Worm (Caenorhabditis elegans) whole organism, midembryonic: ENCODE measurements around the gene C49F5.5.
"Not testable (repeated sequence)": the region's sequence is repeated elsewhere in the genome, so short reads cannot be mapped to it uniquely, and the experiment has no call there.

Experiments
- T22C8.4 ChIP-seq: fragments of 200-800 bp; sonication (Bioruptor generic); IDR thresholded peaks from 2 replicates; pipeline ENCODE4 v1.3.6; 2022; ENCODE audit warnings: missing genetic modification characterization, missing compliant biosample characterization
- cog-1 ChIP-seq: sonication (generic microtip); optimal IDR thresholded peaks from 2 replicates; lab custom pipeline; 2016; ENCODE audit warnings: missing genetic modification characterization, missing compliant biosample characterization
- flt-1 ChIP-seq: fragments of 200-800 bp; sonication (Bioruptor generic); IDR thresholded peaks from 2 replicates; pipeline ENCODE4 v1.3.6; 2022; ENCODE audit warnings: missing genetic modification characterization, missing compliant biosample characterization
- klf-2 ChIP-seq: fragments of 200-800 bp; sonication (Bioruptor generic); conservative IDR thresholded peaks from 2 replicates; pipeline ENCODE4 v1.3.6; 2022; ENCODE audit warnings: missing genetic modification reagents, missing genetic modification characterization, missing compliant biosample characterization
- med-1 ChIP-seq: sonication (generic microtip); optimal IDR thresholded peaks from 2 replicates; lab custom pipeline; 2017; ENCODE audit warnings: missing genetic modification characterization, mild to moderate bottlenecking, missing compliant biosample characterization, antibody characterized with exemption, missing genetic modification reagents; ENCODE audit not compliant: insufficient read depth
- ref-1 ChIP-seq: fragments of 200-800 bp; sonication (Bioruptor generic); conservative IDR thresholded peaks from 2 replicates; pipeline ENCODE4 v1.3.6; 2022; ENCODE audit warnings: missing genetic modification reagents, missing genetic modification characterization, missing compliant biosample characterization
- tab-1 ChIP-seq: fragments of 200-800 bp; sonication (Bioruptor generic); IDR thresholded peaks from 2 replicates; pipeline ENCODE4 v1.3.6; 2022; ENCODE audit warnings: missing genetic modification characterization, missing compliant biosample characterization
- ztf-23 ChIP-seq: fragments of 200-800 bp; sonication (Bioruptor generic); IDR thresholded peaks from 2 replicates; pipeline ENCODE4 v1.3.6; 2022; ENCODE audit warnings: missing genetic modification reagents, missing genetic modification characterization, missing compliant biosample characterization
- ztf-29 ChIP-seq: fragments of 200-800 bp; sonication (Bioruptor generic); IDR thresholded peaks from 2 replicates; pipeline ENCODE4 v1.3.6; 2022; ENCODE audit warnings: missing genetic modification reagents, missing genetic modification characterization, missing compliant biosample characterization

The C49F5.5 gene

DNA sequence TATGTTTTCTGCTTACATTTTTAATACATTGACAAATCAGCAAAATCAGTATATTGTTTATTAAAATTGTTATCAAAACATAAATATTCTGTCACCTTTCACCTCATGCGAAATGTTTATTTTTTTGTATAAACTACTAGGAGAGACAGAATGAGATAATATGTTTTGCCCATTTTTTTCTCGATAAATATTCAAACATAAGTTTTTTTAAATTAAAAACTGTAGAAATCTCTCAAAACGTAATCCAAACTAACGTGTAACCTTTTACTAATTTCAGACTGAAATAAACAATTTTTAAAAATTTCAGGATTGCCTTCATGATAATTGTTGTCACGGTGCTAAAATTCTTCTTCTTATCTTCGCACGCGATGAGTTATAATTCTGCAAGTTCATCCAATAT is 28.7 kb upstream of the C49F5.5 start, which contains the start of gene T08D10.5:
T08D10.5 (plus strand) TSS at position 301 of the 400 bp plus-strand sequence.
- TF ChIP-seq ztf-29 (GFP tag; lab: Robert Waterston, UW) (no peak), ztf-23 (GFP tag; lab: Robert Waterston, UW) (no peak), med-1 (no peak), klf-2 (GFP tag; lab: Robert Waterston, UW) (no peak), tab-1 (GFP tag; lab: Robert Waterston, UW) (no peak), ref-1 (GFP tag; lab: Robert Waterston, UW) (no peak), flt-1 (GFP tag; lab: Robert Waterston, UW) (no peak), cog-1 (no peak), T22C8.4 (GFP tag; lab: Robert Waterston, UW) (no peak)

DNA sequence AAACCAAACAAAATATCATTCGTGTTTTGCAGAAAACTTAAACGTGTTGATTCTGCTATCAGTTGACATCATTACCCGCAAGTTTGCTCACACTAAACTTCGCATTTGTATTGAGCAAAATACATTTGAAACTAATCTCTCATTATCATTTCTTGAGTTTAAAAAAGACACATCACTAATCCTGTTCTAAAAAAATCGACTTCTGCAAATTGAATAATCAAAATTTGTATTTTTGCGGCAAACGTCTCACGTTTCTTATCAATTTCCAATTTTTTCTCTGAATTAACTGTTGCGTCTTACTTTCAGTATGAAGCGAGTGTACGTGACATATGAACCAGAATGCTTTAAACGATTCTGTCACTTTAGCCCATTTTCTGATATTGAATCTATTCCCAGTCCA is 26.1 kb upstream of the C49F5.5 start, which contains the start of gene C49F5.8:
C49F5.8 (plus strand) TSS at position 301 of the 400 bp plus-strand sequence.
- TF ChIP-seq ztf-23 (GFP tag; lab: Robert Waterston, UW) (no peak), cog-1 (no peak), T22C8.4 (GFP tag; lab: Robert Waterston, UW) (no peak), ztf-29 (GFP tag; lab: Robert Waterston, UW) (no peak), ref-1 (GFP tag; lab: Robert Waterston, UW) (no peak)

DNA sequence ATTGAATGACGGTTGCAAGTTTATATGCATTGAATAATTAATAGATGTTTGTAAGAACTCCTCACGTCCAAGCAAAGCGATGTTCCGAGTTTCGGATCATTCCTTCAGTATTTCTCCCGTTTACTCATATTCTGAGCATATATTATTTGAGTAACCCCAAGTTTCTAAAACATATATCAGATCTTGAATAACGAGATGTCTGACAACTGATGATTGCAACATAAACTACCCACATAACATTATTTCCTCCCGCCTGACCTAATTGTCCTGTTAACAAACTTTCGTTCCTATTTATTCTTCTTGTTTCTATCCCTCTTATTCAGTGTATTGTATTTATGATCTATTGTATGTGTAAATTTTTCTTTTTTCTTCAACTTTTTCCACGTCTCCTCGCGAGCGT is 24.9 kb upstream of the C49F5.5 start, which contains the start of gene C49F5.13:
C49F5.13 (plus strand) TSS at position 301 of the 400 bp plus-strand sequence.
- TF ChIP-seq med-1; ztf-23 (GFP tag; lab: Robert Waterston, UW); ztf-29 (GFP tag; lab: Robert Waterston, UW): not testable (repeated sequence)

DNA sequence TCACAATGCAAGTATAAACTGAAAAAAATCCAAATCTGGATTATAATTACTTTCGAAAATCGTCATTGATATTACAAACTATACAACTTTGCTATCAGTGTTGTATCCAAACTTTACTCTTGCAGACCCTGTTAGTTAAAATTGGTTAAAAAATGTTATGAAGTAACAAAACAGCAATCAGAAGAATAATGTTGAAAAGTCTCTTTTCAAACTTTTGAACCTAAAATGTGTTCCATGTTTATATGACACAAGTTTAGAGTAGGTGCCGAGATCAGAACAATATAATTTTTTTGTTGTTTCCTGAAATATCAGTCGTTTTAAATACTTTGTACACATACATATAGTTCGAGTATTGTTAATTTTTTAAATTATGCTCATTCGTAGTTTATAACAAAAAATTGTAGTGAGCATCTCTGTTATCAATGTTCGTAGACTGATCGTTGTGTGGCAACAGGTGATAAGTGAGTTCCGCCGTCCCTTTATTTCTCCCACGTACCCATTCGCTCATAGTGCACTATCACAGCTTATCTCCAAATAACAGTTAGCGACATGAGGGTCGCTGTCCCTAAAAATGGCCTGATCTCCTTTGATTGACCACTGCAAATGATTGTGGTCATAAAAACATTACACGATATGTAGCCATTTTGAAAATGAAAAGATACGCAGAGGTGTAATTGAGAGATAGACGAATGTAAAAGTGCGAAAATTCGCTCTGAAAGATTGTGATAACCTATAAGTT is 23.8 kb upstream of the C49F5.5 start:
- no peak for TF ChIP-seq med-1
- TF ChIP-seq T22C8.4 (GFP tag; lab: Robert Waterston, UW), result no peak
- no peak for TF ChIP-seq ztf-29 (GFP tag; lab: Robert Waterston, UW)
- no peak for TF ChIP-seq flt-1 (GFP tag; lab: Robert Waterston, UW)
- no peak for TF ChIP-seq klf-2 (GFP tag; lab: Robert Waterston, UW)
- TF ChIP-seq ref-1 (GFP tag; lab: Robert Waterston, UW), result no peak
- TF ChIP-seq ztf-23 (GFP tag; lab: Robert Waterston, UW), result no peak
- TF ChIP-seq cog-1, result no peak
- no peak for TF ChIP-seq tab-1 (GFP tag; lab: Robert Waterston, UW)

DNA sequence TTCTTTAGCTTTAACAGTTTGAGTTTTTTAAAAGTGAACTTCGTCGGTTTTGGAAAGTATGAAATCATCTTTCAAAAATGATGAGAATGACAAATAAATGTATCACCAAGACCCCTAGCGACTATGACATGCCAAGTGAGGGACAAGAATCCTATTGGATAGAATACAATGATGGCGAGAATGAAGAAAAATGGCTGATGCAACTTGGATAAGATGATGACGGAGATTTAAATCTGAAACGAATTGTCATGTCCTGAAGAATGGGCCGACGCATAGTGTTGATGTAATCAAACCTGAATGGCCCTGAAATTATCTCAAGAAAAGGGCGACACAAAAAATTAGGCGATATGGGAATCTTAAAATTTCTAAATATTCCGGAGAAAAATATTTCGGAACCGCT is 22.3 kb upstream of the C49F5.5 start:
- no peak for TF ChIP-seq klf-2 (GFP tag; lab: Robert Waterston, UW)
- no peak for TF ChIP-seq ztf-29 (GFP tag; lab: Robert Waterston, UW)
- TF ChIP-seq T22C8.4 (GFP tag; lab: Robert Waterston, UW), result no peak
- TF ChIP-seq med-1, result no peak
- no peak for TF ChIP-seq ztf-23 (GFP tag; lab: Robert Waterston, UW)
- TF ChIP-seq cog-1, result no peak
- TF ChIP-seq tab-1 (GFP tag; lab: Robert Waterston, UW), result no peak
- no peak for TF ChIP-seq ref-1 (GFP tag; lab: Robert Waterston, UW)
- TF ChIP-seq flt-1 (GFP tag; lab: Robert Waterston, UW), result no peak

DNA sequence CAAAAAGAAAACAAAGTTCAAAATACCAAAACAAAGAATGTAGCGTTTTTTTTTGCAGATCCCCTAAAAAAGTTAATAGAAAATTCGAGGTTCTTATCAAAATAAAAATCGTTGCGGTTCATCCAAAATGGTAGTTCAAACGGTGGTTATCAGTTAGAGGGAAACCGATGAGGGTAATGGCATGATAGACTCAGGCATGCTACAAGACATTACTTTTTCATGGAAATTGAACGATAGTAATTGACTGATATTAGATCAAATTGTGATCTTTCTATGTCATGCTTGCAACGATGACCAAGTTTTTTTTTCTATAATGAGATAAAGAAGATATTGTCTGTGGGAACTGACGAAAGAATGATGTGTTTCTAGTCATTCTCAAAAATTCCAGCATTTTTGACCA is 21.4 kb upstream of the C49F5.5 start:
- TF ChIP-seq flt-1 (GFP tag; lab: Robert Waterston, UW), result no peak
- no peak for TF ChIP-seq ztf-29 (GFP tag; lab: Robert Waterston, UW)
- TF ChIP-seq ztf-23 (GFP tag; lab: Robert Waterston, UW), result no peak
- TF ChIP-seq klf-2 (GFP tag; lab: Robert Waterston, UW), result no peak
- no peak for TF ChIP-seq med-1
- no peak for TF ChIP-seq T22C8.4 (GFP tag; lab: Robert Waterston, UW)
- TF ChIP-seq tab-1 (GFP tag; lab: Robert Waterston, UW), result no peak
- no peak for TF ChIP-seq ref-1 (GFP tag; lab: Robert Waterston, UW)
- TF ChIP-seq cog-1, result no peak

DNA sequence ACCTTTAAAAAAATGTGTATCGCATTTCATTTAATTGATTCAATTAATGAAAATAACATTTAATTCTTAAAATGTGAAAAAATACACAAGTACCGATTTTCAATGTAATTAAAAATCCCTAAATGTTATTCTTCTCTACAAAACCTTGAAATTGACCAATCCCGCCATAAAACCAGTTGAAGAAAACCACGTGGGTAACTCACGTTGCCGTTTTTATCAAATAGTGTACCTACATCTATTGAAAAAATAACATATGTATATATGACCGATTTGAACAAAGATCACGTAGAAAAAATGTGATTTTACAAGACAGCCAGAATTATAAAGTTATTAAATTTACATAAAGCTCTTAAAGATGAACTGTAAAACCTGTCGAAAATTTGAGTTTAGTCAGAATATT is 20.8 kb upstream of the C49F5.5 start:
- no peak for TF ChIP-seq ztf-29 (GFP tag; lab: Robert Waterston, UW)

DNA sequence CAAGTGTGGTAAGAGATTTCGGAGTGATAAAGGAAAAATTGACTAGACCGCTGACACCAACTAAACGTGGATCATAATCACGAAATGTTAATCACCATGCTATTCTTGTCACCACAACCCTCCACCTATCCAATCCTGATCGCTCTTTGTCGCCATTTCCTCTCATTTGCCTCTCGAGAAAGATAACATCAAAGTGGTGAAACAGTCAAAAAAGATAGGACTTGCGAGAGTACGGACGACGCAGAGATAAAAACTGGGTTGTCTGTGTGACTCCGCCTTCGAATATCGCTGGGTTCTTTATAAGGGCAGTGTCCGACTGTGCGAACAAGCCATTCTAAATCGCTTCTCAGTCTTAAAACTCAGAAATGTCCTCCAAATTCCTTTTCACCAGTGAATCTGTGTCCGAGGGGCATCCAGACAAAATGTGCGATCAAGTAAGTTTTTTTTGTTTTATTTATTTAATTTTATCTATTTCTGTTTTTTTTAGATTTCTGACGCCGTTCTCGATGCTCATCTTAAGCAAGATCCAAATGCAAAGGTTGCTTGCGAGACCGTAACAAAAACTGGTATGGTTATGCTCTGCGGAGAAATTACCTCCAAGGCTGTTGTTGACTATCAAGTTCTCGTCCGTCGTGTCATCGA is 20.2 kb upstream of the C49F5.5 start, which contains the start of gene sams-1:
sams-1 (plus strand) TSS at position 300 of the 642 bp plus-strand sequence.
- TF ChIP-seq T22C8.4 (GFP tag; lab: Robert Waterston, UW) (no peak), ref-1 (GFP tag; lab: Robert Waterston, UW) (no peak), tab-1 (GFP tag; lab: Robert Waterston, UW) (no peak), med-1 (no peak), flt-1 (GFP tag; lab: Robert Waterston, UW) (no peak), klf-2 (GFP tag; lab: Robert Waterston, UW) (no peak), cog-1 (no peak), ztf-23 (GFP tag; lab: Robert Waterston, UW) (no peak), ztf-29 (GFP tag; lab: Robert Waterston, UW) (no peak)

DNA sequence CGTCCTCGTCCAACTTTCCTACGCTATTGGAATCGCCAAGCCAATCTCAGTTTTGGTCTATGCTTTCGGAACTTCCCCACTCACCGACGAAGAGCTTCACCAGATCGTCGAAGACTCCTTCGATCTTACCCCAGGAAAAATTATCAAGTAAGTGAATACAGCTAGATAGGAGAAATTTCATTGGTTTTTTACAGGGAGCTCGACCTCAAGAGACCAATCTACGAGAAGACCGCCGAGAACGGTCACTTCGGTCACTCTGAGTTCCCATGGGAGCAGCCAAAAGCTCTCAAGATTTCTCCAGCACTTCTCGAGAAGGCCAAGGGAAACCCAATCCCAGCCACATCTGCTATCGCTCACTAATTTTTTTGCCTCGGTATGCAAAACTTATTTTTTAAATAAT is 19.0 kb upstream of the C49F5.5 start:
- TF ChIP-seq T22C8.4 (GFP tag; lab: Robert Waterston, UW) (no peak), klf-2 (GFP tag; lab: Robert Waterston, UW) (no peak), cog-1 (no peak), ztf-29 (GFP tag; lab: Robert Waterston, UW) (no peak), flt-1 (GFP tag; lab: Robert Waterston, UW) (no peak), med-1 (no peak), ref-1 (GFP tag; lab: Robert Waterston, UW) (no peak), ztf-23 (GFP tag; lab: Robert Waterston, UW) (no peak), tab-1 (GFP tag; lab: Robert Waterston, UW) (no peak)
